Fruit fly (Drosophila melanogaster) whole organism, embryonic: ENCODE results near the gene Hrb27C.
A peak's percentile ranks its signal among the peaks of the same experiment; 100 is the strongest.

Experiments
- Atf-2 ChIP-seq: fragments of 200-800 bp; sonication (Bioruptor generic); optimal IDR thresholded peaks from 2 replicates; lab custom pipeline; 2016; ENCODE audit warnings: missing biosample characterization, missing genetic modification characterization
- CG10654 ChIP-seq: fragments of 200-800 bp; sonication (Bioruptor generic); optimal IDR thresholded peaks from 2 replicates; lab custom pipeline; 2016; ENCODE audit warnings: missing biosample characterization, missing genetic modification characterization
- CG4730 ChIP-seq: fragments of 200-800 bp; sonication (Bioruptor generic); IDR thresholded peaks from 2 replicates; pipeline ENCODE4 v1.3.6; 2022; ENCODE audit warnings: missing biosample characterization, missing genetic modification characterization
- Gug ChIP-seq: fragments of 200-800 bp; sonication (Bioruptor generic); IDR thresholded peaks from 4 replicates; pipeline ENCODE4 v1.3.6; 2022; ENCODE audit warnings: missing biosample characterization, missing genetic modification characterization
- MBD-R2 ChIP-seq: fragments of 200-800 bp; sonication (Bioruptor generic); IDR thresholded peaks from 2 replicates; pipeline ENCODE4 v1.3.6; 2022; ENCODE audit warnings: missing biosample characterization, missing genetic modification characterization
- eyg ChIP-seq: fragments of 200-800 bp; sonication (Bioruptor generic); optimal IDR thresholded peaks from 3 replicates; lab custom pipeline; 2016; ENCODE audit warnings: missing biosample characterization, missing genetic modification characterization
- repo ChIP-seq: fragments of 200-800 bp; sonication (Bioruptor generic); optimal IDR thresholded peaks from 2 replicates; lab custom pipeline; 2016; ENCODE audit warnings: missing biosample characterization, missing genetic modification characterization
- tll ChIP-seq, 2 experiments: fragments of 200-800 bp in 1 of 2; fragments of >200 bp in 1 of 2; sonication (Bioruptor generic) in 1 of 2; optimal IDR thresholded peaks; 2 replicates each; lab custom pipeline; 2017 to 2019; ENCODE audit warnings: missing biosample characterization in 2 of 2, missing genetic modification characterization in 2 of 2, mild to moderate bottlenecking in 1 of 2, moderate library complexity in 1 of 2
- yki ChIP-seq: fragments of >200 bp; optimal IDR thresholded peaks from 3 replicates; lab custom pipeline; 2018

DNA sequence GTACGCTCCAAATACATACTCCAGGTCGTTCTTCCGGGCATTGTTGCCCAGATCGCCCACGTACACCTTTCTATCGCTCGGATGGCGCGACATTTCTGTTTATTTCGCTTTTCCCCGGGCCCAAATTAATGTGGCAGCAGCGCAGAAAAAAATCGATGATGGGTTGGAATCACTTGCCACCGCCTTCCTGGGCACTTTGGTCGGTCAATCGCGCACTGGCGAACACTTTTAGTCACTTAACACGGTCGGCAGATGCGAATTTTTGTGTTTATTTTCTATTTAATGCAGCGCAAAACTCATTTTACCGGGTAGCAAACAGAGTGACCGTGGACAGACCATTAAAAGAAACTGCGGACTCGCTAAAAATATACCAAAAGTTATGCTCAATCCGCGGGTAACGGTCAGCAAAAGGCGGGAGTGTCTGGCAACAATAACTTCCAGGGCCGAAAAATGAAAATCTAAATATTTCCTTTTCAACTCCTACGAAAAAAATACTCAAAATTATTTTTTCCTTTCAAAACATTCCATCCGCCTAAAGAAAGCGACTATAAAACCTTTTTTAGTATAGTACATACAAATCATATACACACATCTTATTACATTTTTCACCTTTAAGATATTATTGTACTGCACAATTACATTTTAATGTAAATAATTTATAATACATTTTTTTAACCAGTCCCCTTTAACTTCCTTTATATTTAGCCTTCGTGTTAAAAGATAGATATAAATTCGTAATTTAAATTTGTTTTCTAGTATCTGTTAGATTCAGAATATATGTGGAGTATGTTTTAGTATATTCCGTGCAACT, 449 bp upstream of the Hrb27C start, which contains the start of gene x16:
- no peak for TF ChIP-seq Gug
- TF ChIP-seq Atf-2 = no peak
- TF ChIP-seq tll (GFP tag; optimal IDR thresholded peaks at IDR 0.05; lab: Kevin White, UChicago) = no peak
- no peak for TF ChIP-seq yki (lab: Kevin White, UChicago)
- TF ChIP-seq CG10654 (GFP tag; lab: Kevin White, UChicago) = no peak
- TF ChIP-seq CG4730 (GFP tag; lab: Robert Waterston, UW) = no peak
- no peak for TF ChIP-seq eyg (GFP tag; lab: Kevin White, UChicago)
- no peak for TF ChIP-seq repo (GFP tag; lab: Kevin White, UChicago)
- TF ChIP-seq MBD-R2 (GFP tag; lab: Robert Waterston, UW) = peak; percentile 39
